Worm (Caenorhabditis elegans): ENCODE results near the gene ints-2.
"Not testable (repeated sequence)": the region's sequence is repeated elsewhere in the genome, so short reads cannot be mapped to it uniquely, and the experiment has no call there.

Gene ints-2

ce11 chrV:14137766-14138165, 47.7 kb upstream of the ints-2 start, which contains the start of gene AH10.4:
Gene AH10.4, minus strand, starts transcription at chrV:14137866.
- TF ChIP-seq nhr-12, elt-1, R02D3.7 (tag; optimal IDR thresholded peaks at IDR 0.05): not testable (repeated sequence)

ce11 chrV:14139252-14140100, 46.0 kb upstream of the ints-2 start:
- TF ChIP-seq ztf-4 (tag; optimal IDR thresholded peaks at IDR 0.05): no peak
- peak; percentile 23 for TF ChIP-seq hmg-11 (tag; optimal IDR thresholded peaks at IDR 0.05)
- no peak for TF ChIP-seq jun-1 (tag; optimal IDR thresholded peaks at IDR 0.05)
- TF ChIP-seq ceh-9 (tag; optimal IDR thresholded peaks at IDR 0.05): no peak
- no peak for TF ChIP-seq fkh-2 (tag; optimal IDR thresholded peaks at IDR 0.05)
- TF ChIP-seq ceh-16 (tag; optimal IDR thresholded peaks at IDR 0.05): no peak
- TF ChIP-seq nfya-1 (tag; optimal IDR thresholded peaks at IDR 0.05; ENCODE audit: insufficient read depth): no peak
- peak; percentile 40 for TF ChIP-seq lin-39 (tag; optimal IDR thresholded peaks at IDR 0.05)
- TF ChIP-seq tbx-2 (tag; optimal IDR thresholded peaks at IDR 0.05): no peak
- TF ChIP-seq lin-15B (tag; optimal IDR thresholded peaks at IDR 0.05): peak; percentile 16
- TF ChIP-seq pha-4 (tag; optimal IDR thresholded peaks at IDR 0.05): no peak
- TF ChIP-seq ama-1 (optimal IDR thresholded peaks at IDR 0.05): peak; percentile 5
- TF ChIP-seq nhr-25 (tag; optimal IDR thresholded peaks at IDR 0.05): peak; percentile 23
- TF ChIP-seq R02D3.7 (tag; optimal IDR thresholded peaks at IDR 0.05): no peak
- TF ChIP-seq fos-1 (tag; optimal IDR thresholded peaks at IDR 0.05): no peak

DNA sequence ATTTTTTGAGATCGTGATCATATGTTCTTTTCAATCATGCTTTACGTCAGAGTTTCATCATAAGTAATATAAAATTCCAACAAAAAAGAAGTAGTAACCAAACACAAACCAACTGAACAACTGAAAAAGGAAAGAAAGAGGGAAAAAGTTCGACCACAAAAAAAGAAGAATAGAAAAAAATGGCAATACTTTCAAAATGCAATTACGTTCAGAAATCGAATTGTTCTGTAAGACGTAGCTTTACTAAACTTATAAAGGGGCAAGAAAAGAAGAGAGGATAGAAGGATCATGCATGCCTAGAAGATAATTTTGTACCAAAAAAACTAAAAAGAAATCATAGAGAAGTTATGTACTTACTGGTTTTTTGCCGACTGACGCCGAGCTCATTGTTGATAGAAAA, 44.8 kb upstream of the ints-2 start:
- TF ChIP-seq fkh-10 (GFP tag; optimal IDR thresholded peaks at IDR 0.05): peak; percentile 82
- no peak for TF ChIP-seq aly-2 (tag; optimal IDR thresholded peaks at IDR 0.05)

DNA sequence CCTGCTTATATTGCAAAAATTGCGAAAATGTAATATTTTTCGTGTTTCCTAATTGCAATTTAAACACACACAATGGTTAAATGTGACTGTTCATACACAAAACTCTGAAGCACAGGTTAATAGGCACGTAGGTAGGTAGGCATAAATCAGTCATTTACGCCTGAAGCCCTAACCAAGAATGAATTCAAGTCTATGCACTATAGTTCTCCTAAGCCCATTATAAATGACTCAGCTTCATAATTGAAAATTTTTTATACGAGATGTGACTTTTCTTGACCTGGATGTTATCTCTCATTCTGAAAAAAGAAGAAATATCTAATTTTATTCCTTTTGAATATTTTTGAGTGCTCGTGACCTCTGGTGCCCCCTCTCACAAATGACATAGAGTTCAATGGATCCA, 43.6 kb upstream of the ints-2 start:
- TF ChIP-seq R02D3.7 (tag; optimal IDR thresholded peaks at IDR 0.05): no peak
- TF ChIP-seq snpc-4 (tag; optimal IDR thresholded peaks at IDR 0.05): no peak
- no peak for TF ChIP-seq nhr-43 (tag; optimal IDR thresholded peaks at IDR 0.05; ENCODE audit: poor library complexity, severe bottlenecking)
- TF ChIP-seq tbx-2 (tag; optimal IDR thresholded peaks at IDR 0.05): no peak
- TF ChIP-seq ztf-4 (tag; optimal IDR thresholded peaks at IDR 0.05): no peak
- TF ChIP-seq unc-39 (tag; optimal IDR thresholded peaks at IDR 0.05): no peak

ce11 chrV:14143634-14144033, 41.9 kb upstream of the ints-2 start:
- TF ChIP-seq lin-15B (tag; optimal IDR thresholded peaks at IDR 0.05) (peak; percentile 38), nhr-12 (tag; optimal IDR thresholded peaks at IDR 0.05) (no peak), mdl-1 (tag; optimal IDR thresholded peaks at IDR 0.05) (no peak), skn-1 (tag; optimal IDR thresholded peaks at IDR 0.05) (no peak), ZK546.5 (tag; optimal IDR thresholded peaks at IDR 0.05) (no peak), hmg-11 (tag; optimal IDR thresholded peaks at IDR 0.05) (peak; percentile 58), elt-1 (tag; optimal IDR thresholded peaks at IDR 0.05) (no peak), unc-39 (tag; optimal IDR thresholded peaks at IDR 0.05) (no peak), nhr-25 (tag; optimal IDR thresholded peaks at IDR 0.05) (no peak), nhr-77 (tag; optimal IDR thresholded peaks at IDR 0.05) (no peak), ztf-11 (tag; optimal IDR thresholded peaks at IDR 0.05) (no peak), egl-5 (tag; optimal IDR thresholded peaks at IDR 0.05) (no peak), tbx-2 (tag; optimal IDR thresholded peaks at IDR 0.05) (peak; percentile 48), nhr-11 (tag; optimal IDR thresholded peaks at IDR 0.05) (no peak), daf-12 (tag; optimal IDR thresholded peaks at IDR 0.05) (no peak), R02D3.7 (tag; optimal IDR thresholded peaks at IDR 0.05) (no peak), sea-2 (GFP tag; optimal IDR thresholded peaks at IDR 0.05) (no peak), nfya-1 (tag; optimal IDR thresholded peaks at IDR 0.05; ENCODE audit: insufficient read depth) (peak; percentile 53), nhr-76 (tag; optimal IDR thresholded peaks at IDR 0.05) (no peak), nhr-43 (tag; optimal IDR thresholded peaks at IDR 0.05; ENCODE audit: poor library complexity, severe bottlenecking) (no peak), fkh-10 (GFP tag; optimal IDR thresholded peaks at IDR 0.05) (peak; percentile 77)
